Worm (Caenorhabditis elegans) whole organism, L4 larva: Measurements from ENCODE around the gene C54E4.4.

Source experiments
- F37D6.2 ChIP-seq: sonication (generic microtip); optimal IDR thresholded peaks from 2 replicates; lab custom pipeline; 2016; ENCODE audit warnings: mild to moderate bottlenecking, missing genetic modification characterization, missing compliant biosample characterization
- F49E8.2 ChIP-seq: sonication (generic microtip); optimal IDR thresholded peaks from 2 replicates; lab custom pipeline; 2016; ENCODE audit warnings: missing compliant biosample characterization, mild to moderate bottlenecking, missing genetic modification characterization, borderline replicate concordance
- T20F7.1 ChIP-seq: fragments of 200-800 bp; sonication (Bioruptor generic); optimal IDR thresholded peaks from 2 replicates; lab custom pipeline; 2018; ENCODE audit warnings: mild to moderate bottlenecking, missing genetic modification characterization, missing compliant biosample characterization
- Y105C5A.15 ChIP-seq: fragments of 200-800 bp; sonication (Bioruptor generic); IDR thresholded peaks from 2 replicates; pipeline ENCODE4 v1.3.6; 2022; ENCODE audit warnings: missing genetic modification characterization, missing compliant biosample characterization
- Y48G9A.11 ChIP-seq: fragments of 200-800 bp; sonication (Bioruptor generic); IDR thresholded peaks from 2 replicates; pipeline ENCODE4 v1.3.6; 2022; ENCODE audit warnings: missing genetic modification reagents, missing genetic modification characterization, missing compliant biosample characterization
- Y5F2A.4 ChIP-seq: fragments of 200-800 bp; sonication (Bioruptor generic); optimal IDR thresholded peaks from 2 replicates; lab custom pipeline; 2018; ENCODE audit warnings: mild to moderate bottlenecking, missing genetic modification characterization, missing compliant biosample characterization
- Y75B8A.6 ChIP-seq: fragments of 200-800 bp; sonication (Bioruptor generic); IDR thresholded peaks from 2 replicates; pipeline ENCODE4 v1.3.6; 2022; ENCODE audit warnings: missing genetic modification reagents, missing genetic modification characterization, missing compliant biosample characterization
- aha-1 ChIP-seq: fragments of 150-350 bp; peaks from one replicate; lab custom pipeline; 2014; ENCODE audit warnings: missing biosample characterization, missing genetic modification characterization
- ama-1 ChIP-seq: fragments of 150-350 bp; optimal IDR thresholded peaks from 2 replicates; lab custom pipeline; 2014; ENCODE audit warnings: inconsistent platforms, mixed read lengths
- arid-1 ChIP-seq: fragments of 200-800 bp; sonication (Bioruptor generic); conservative IDR thresholded peaks from 2 replicates; pipeline ENCODE4 v1.3.6; 2022; ENCODE audit warnings: missing genetic modification reagents, missing genetic modification characterization, missing compliant biosample characterization
- attf-4 ChIP-seq: sonication (generic microtip); optimal IDR thresholded peaks from 3 replicates; lab custom pipeline; 2017; ENCODE audit warnings: missing biosample characterization, missing genetic modification characterization
- ceh-28 ChIP-seq: fragments of 150-350 bp; optimal IDR thresholded peaks from 2 replicates; lab custom pipeline; 2014; ENCODE audit warnings: missing biosample characterization, missing genetic modification reagents, missing genetic modification characterization
- ceh-32 ChIP-seq: sonication (generic microtip); optimal IDR thresholded peaks from 2 replicates; lab custom pipeline; 2016; ENCODE audit warnings: mild to moderate bottlenecking, missing genetic modification characterization, missing compliant biosample characterization; ENCODE audit not compliant: poor library complexity
- ceh-62 ChIP-seq: sonication (generic microtip); optimal IDR thresholded peaks from 2 replicates; lab custom pipeline; 2017; ENCODE audit warnings: missing biosample characterization, missing genetic modification characterization
- ces-1 ChIP-seq: fragments of 150-350 bp; sonication (generic microtip); optimal IDR thresholded peaks from 4 replicates; lab custom pipeline; 2014; ENCODE audit warnings: missing biosample characterization, missing genetic modification reagents, missing genetic modification characterization
- daf-12 ChIP-seq: fragments of 150-350 bp; optimal IDR thresholded peaks from 2 replicates; lab custom pipeline; 2014; ENCODE audit warnings: missing biosample characterization, missing genetic modification reagents, missing genetic modification characterization
- dmd-6 ChIP-seq: fragments of 200-800 bp; sonication (Bioruptor generic); IDR thresholded peaks from 2 replicates; pipeline ENCODE4 v1.3.6; 2022; ENCODE audit warnings: missing genetic modification reagents, missing genetic modification characterization, missing compliant biosample characterization
- dmd-9 ChIP-seq: fragments of 200-800 bp; sonication (Bioruptor generic); IDR thresholded peaks from 2 replicates; pipeline ENCODE4 v1.3.6; 2022; ENCODE audit warnings: missing genetic modification reagents, missing genetic modification characterization, missing compliant biosample characterization
- dpl-1 ChIP-seq: fragments of 150-350 bp; optimal IDR thresholded peaks from 2 replicates; lab custom pipeline; 2014; ENCODE audit warnings: missing biosample characterization, missing genetic modification reagents, missing genetic modification characterization
- duxl-1 ChIP-seq: sonication (generic microtip); optimal IDR thresholded peaks from 2 replicates; lab custom pipeline; 2016; ENCODE audit warnings: mild to moderate bottlenecking, missing genetic modification characterization, moderate library complexity, missing compliant biosample characterization; ENCODE audit not compliant: poor library complexity
- egl-27 ChIP-seq: sonication (generic microtip); optimal IDR thresholded peaks from 3 replicates; lab custom pipeline; 2017; ENCODE audit warnings: missing biosample characterization, missing genetic modification reagents, missing genetic modification characterization
- fos-1 ChIP-seq: fragments of 150-350 bp; optimal IDR thresholded peaks from 2 replicates; lab custom pipeline; 2014; ENCODE audit warnings: missing biosample characterization, missing genetic modification characterization
- hlh-11 ChIP-seq: fragments of 200-800 bp; sonication (Bioruptor generic); optimal IDR thresholded peaks from 2 replicates; lab custom pipeline; 2018; ENCODE audit warnings: mild to moderate bottlenecking, missing genetic modification characterization, missing compliant biosample characterization
- hlh-30 ChIP-seq: sonication (generic microtip); optimal IDR thresholded peaks from 2 replicates; lab custom pipeline; 2017; ENCODE audit warnings: antibody characterized with exemption, mild to moderate bottlenecking, missing genetic modification characterization, missing compliant biosample characterization; ENCODE audit not compliant: insufficient read depth
- lin-15B ChIP-seq: fragments of 150-350 bp; sonication (generic microtip); optimal IDR thresholded peaks from 3 replicates; lab custom pipeline; 2014; ENCODE audit warnings: missing biosample characterization, missing genetic modification characterization
- lin-29 ChIP-seq: fragments of 200-800 bp; sonication (Bioruptor generic); IDR thresholded peaks from 2 replicates; pipeline ENCODE4 v1.3.6; 2022; ENCODE audit warnings: missing genetic modification reagents, missing genetic modification characterization, missing compliant biosample characterization
- lin-39 ChIP-seq: fragments of 150-350 bp; optimal IDR thresholded peaks from 2 replicates; lab custom pipeline; 2014; ENCODE audit warnings: missing biosample characterization, missing genetic modification reagents, missing genetic modification characterization
- lir-3 ChIP-seq: sonication (generic microtip); optimal IDR thresholded peaks from 2 replicates; lab custom pipeline; 2016; ENCODE audit warnings: mild to moderate bottlenecking, missing genetic modification characterization, missing compliant biosample characterization
- madf-5 ChIP-seq, 2 experiments: fragments of 200-800 bp; sonication (Bioruptor generic); IDR thresholded peaks; 2 replicates each; pipeline ENCODE4 v1.3.6; 2022; ENCODE audit warnings: missing compliant biosample characterization in 2 of 2, missing genetic modification characterization in 2 of 2
- mdl-1 ChIP-seq, 2 experiments: fragments of 150-350 bp in 1 of 2; sonication (generic microtip) in 1 of 2; optimal IDR thresholded peaks; 2 replicates each; lab custom pipeline; 2014 to 2017; ENCODE audit warnings: missing biosample characterization in 2 of 2, missing genetic modification characterization in 2 of 2
- mep-1 ChIP-seq: fragments of 150-350 bp; sonication (generic microtip); optimal IDR thresholded peaks from 3 replicates; lab custom pipeline; 2014; ENCODE audit warnings: missing biosample characterization, missing genetic modification characterization
- mxl-3 ChIP-seq: fragments of 200-800 bp; sonication (Bioruptor generic); optimal IDR thresholded peaks from 2 replicates; lab custom pipeline; 2018; ENCODE audit warnings: mild to moderate bottlenecking, missing genetic modification characterization, missing compliant biosample characterization
- nhr-10 ChIP-seq: fragments of 150-350 bp; optimal IDR thresholded peaks from 2 replicates; lab custom pipeline; 2014; ENCODE audit warnings: missing biosample characterization, missing genetic modification characterization
- nhr-102 ChIP-seq: sonication (generic microtip); optimal IDR thresholded peaks from 2 replicates; lab custom pipeline; 2016; ENCODE audit warnings: mild to moderate bottlenecking, missing genetic modification characterization, moderate library complexity, missing compliant biosample characterization
- nhr-111 ChIP-seq: fragments of 200-800 bp; sonication (Bioruptor generic); optimal IDR thresholded peaks from 2 replicates; lab custom pipeline; 2018; ENCODE audit warnings: mild to moderate bottlenecking, missing genetic modification characterization, missing compliant biosample characterization
- nhr-237 ChIP-seq: sonication (generic microtip); optimal IDR thresholded peaks from 2 replicates; lab custom pipeline; 2017; ENCODE audit warnings: missing biosample characterization, missing genetic modification characterization
- nhr-25 ChIP-seq: sonication (generic microtip); optimal IDR thresholded peaks from 2 replicates; lab custom pipeline; 2017; ENCODE audit warnings: missing genetic modification characterization, mild to moderate bottlenecking, missing compliant biosample characterization, antibody characterized with exemption, moderate library complexity, borderline replicate concordance; ENCODE audit not compliant: insufficient read depth
- nhr-28 ChIP-seq: fragments of 150-350 bp; optimal IDR thresholded peaks from 2 replicates; lab custom pipeline; 2014; ENCODE audit warnings: missing biosample characterization, missing genetic modification characterization
- nhr-42 ChIP-seq: fragments of 200-800 bp; sonication (Bioruptor generic); IDR thresholded peaks from 2 replicates; pipeline ENCODE4 v1.3.6; 2022; ENCODE audit warnings: missing genetic modification characterization, missing compliant biosample characterization
- nhr-6 ChIP-seq: fragments of 150-350 bp; optimal IDR thresholded peaks from 2 replicates; lab custom pipeline; 2014; ENCODE audit warnings: missing biosample characterization, missing genetic modification characterization
- saeg-2 ChIP-seq: fragments of 200-800 bp; sonication (Bioruptor generic); IDR thresholded peaks from 2 replicates; pipeline ENCODE4 v1.3.6; 2022; ENCODE audit warnings: missing genetic modification reagents, missing genetic modification characterization, missing compliant biosample characterization
- sdz-12 ChIP-seq: fragments of 200-800 bp; sonication (Bioruptor generic); optimal IDR thresholded peaks from 2 replicates; lab custom pipeline; 2018; ENCODE audit warnings: mild to moderate bottlenecking, missing genetic modification characterization, missing compliant biosample characterization
- set-16 ChIP-seq: fragments of 200-800 bp; sonication (Bioruptor generic); IDR thresholded peaks from 2 replicates; pipeline ENCODE4 v1.3.6; 2022; ENCODE audit warnings: missing genetic modification reagents, missing genetic modification characterization, missing compliant biosample characterization
- skn-1 ChIP-seq: fragments of 150-350 bp; optimal IDR thresholded peaks from 2 replicates; lab custom pipeline; 2014; ENCODE audit warnings: missing biosample characterization, missing genetic modification characterization
- snpc-1.2 ChIP-seq: fragments of 200-800 bp; sonication (Bioruptor generic); IDR thresholded peaks from 2 replicates; pipeline ENCODE4 v1.3.6; 2022; ENCODE audit warnings: missing genetic modification reagents, missing genetic modification characterization, missing compliant biosample characterization
- snpc-4 ChIP-seq: fragments of 150-350 bp; optimal IDR thresholded peaks from 2 replicates; lab custom pipeline; 2014; ENCODE audit warnings: missing biosample characterization, missing genetic modification characterization
- spr-3 ChIP-seq: fragments of 200-800 bp; sonication (Bioruptor generic); optimal IDR thresholded peaks from 2 replicates; lab custom pipeline; 2018; ENCODE audit warnings: mild to moderate bottlenecking, missing genetic modification characterization, missing compliant biosample characterization
- tra-1 ChIP-seq: fragments of 200-800 bp; sonication (Bioruptor generic); IDR thresholded peaks from 2 replicates; pipeline ENCODE4 v1.3.6; 2022; ENCODE audit warnings: missing genetic modification reagents, missing genetic modification characterization, missing compliant biosample characterization
- zag-1 ChIP-seq: fragments of 150-350 bp; optimal IDR thresholded peaks from 2 replicates; lab custom pipeline; 2014; ENCODE audit warnings: missing biosample characterization, missing genetic modification characterization
- zfp-3 ChIP-seq: fragments of 200-800 bp; sonication (Bioruptor generic); conservative IDR thresholded peaks from 2 replicates; pipeline ENCODE4 v1.3.6; 2022; ENCODE audit warnings: missing genetic modification reagents, missing genetic modification characterization, missing compliant biosample characterization
- zip-2 ChIP-seq: fragments of 150-350 bp; optimal IDR thresholded peaks from 2 replicates; lab custom pipeline; 2014; ENCODE audit warnings: missing biosample characterization, missing genetic modification characterization

The C54E4.4 gene

ce11 chrIV:2198741-2199140 is 30.3 kb upstream of the C54E4.4 start, which contains the start of gene Y71G10AR.4:
Y71G10AR.4 (plus strand) TSS chrIV:2199041.
- TF ChIP-seq aha-1 (tag; lab: Kevin White, UChicago) (peak; percentile 12), snpc-4 (tag; lab: Kevin White, UChicago) (no peak)

- no peak for TF ChIP-seq lir-3 (tag; lab: Kevin White, UChicago)
- TF ChIP-seq tra-1 (GFP tag; lab: Robert Waterston, UW) = no peak
- no peak for TF ChIP-seq zag-1 (tag; lab: Kevin White, UChicago)
- TF ChIP-seq ceh-28 (tag; lab: Kevin White, UChicago) = no peak
- peak in 1 of 2 experiments; percentile 37 for TF ChIP-seq mdl-1 (tag; optimal IDR thresholded peaks at IDR 0.05; lab: Kevin White, UChicago)
- no peak for TF ChIP-seq Y75B8A.6 (GFP tag; lab: Robert Waterston, UW)
- TF ChIP-seq attf-4 = no peak
- peak; percentile 13 for TF ChIP-seq nhr-102
- no peak for TF ChIP-seq F49E8.2 (tag; lab: Kevin White, UChicago)
- TF ChIP-seq nhr-42 (GFP tag; lab: Robert Waterston, UW) = no peak
- no peak for TF ChIP-seq egl-27
- TF ChIP-seq nhr-10 (tag; lab: Kevin White, UChicago) = no peak
- no peak for TF ChIP-seq F37D6.2 (tag; lab: Kevin White, UChicago)
- TF ChIP-seq lin-15B (tag; lab: Kevin White, UChicago) = no peak
- no peak for TF ChIP-seq T20F7.1 (GFP tag; lab: Kevin White, UChicago)
- no peak for TF ChIP-seq madf-5 (GFP tag; IDR thresholded peaks at IDR 0.05; lab: Robert Waterston, UW)
- no peak for TF ChIP-seq lin-39 (tag; lab: Kevin White, UChicago)
- TF ChIP-seq nhr-237 (tag; lab: Kevin White, UChicago) = no peak
- TF ChIP-seq zfp-3 (GFP tag; lab: Robert Waterston, UW) = no peak
- no peak for TF ChIP-seq dmd-9 (GFP tag; lab: Robert Waterston, UW)
- TF ChIP-seq sdz-12 (GFP tag; lab: Kevin White, UChicago) = no peak
- TF ChIP-seq daf-12 = no peak
- TF ChIP-seq duxl-1 (tag; lab: Kevin White, UChicago) = no peak
- TF ChIP-seq hlh-11 (tag; lab: Kevin White, UChicago) = peak; percentile 19
- TF ChIP-seq Y48G9A.11 (GFP tag; lab: Robert Waterston, UW) = no peak
- TF ChIP-seq arid-1 (GFP tag; lab: Robert Waterston, UW) = no peak
- TF ChIP-seq mxl-3 (GFP tag; lab: Kevin White, UChicago) = peak; percentile 86
- TF ChIP-seq ceh-32 (tag; lab: Kevin White, UChicago) = no peak
- no peak for TF ChIP-seq ceh-62
- 0 out of 2 replicates have a peak, but pooled peaks have one; percentile 6 for TF ChIP-seq dmd-6 (GFP tag; lab: Robert Waterston, UW)
- TF ChIP-seq nhr-111 = no peak
- TF ChIP-seq ama-1 (lab: Kevin White, UChicago) = no peak
- TF ChIP-seq ces-1 (GFP tag; lab: Kevin White, UChicago) = no peak
- TF ChIP-seq lin-29 = no peak
- no peak for TF ChIP-seq hlh-30 (tag; lab: Kevin White, UChicago)
- TF ChIP-seq skn-1 = no peak
- no peak for TF ChIP-seq nhr-6
- no peak for TF ChIP-seq spr-3 (GFP tag; lab: Kevin White, UChicago)
- TF ChIP-seq set-16 = no peak
- TF ChIP-seq zip-2 (tag; lab: Kevin White, UChicago) = no peak
- TF ChIP-seq snpc-1.2 = no peak
- no peak for TF ChIP-seq nhr-25 (tag; lab: Kevin White, UChicago)
- TF ChIP-seq saeg-2 (GFP tag; lab: Robert Waterston, UW) = no peak
- TF ChIP-seq Y105C5A.15 = no peak
- TF ChIP-seq fos-1 (tag; lab: Kevin White, UChicago) = no peak
- TF ChIP-seq Y5F2A.4 (GFP tag; lab: Kevin White, UChicago) = no peak
- no peak for TF ChIP-seq mep-1 (tag; lab: Kevin White, UChicago)
- TF ChIP-seq dpl-1 (GFP tag; lab: Kevin White, UChicago) = no peak
- peak; percentile 96 for TF ChIP-seq nhr-28 (tag; lab: Kevin White, UChicago)
These were observed 27.2 kb upstream of the C54E4.4 start for ce11 chrIV:2195598-2195997.
